Worm (Caenorhabditis elegans) whole organism, young adult: ENCODE data around the gene C49A9.10.
A peak's percentile ranks its signal among the peaks of the same experiment; 100 is the strongest.

Source experiments
- D2030.7 ChIP-seq: fragments of 200-800 bp; sonication (Bioruptor generic); IDR thresholded peaks from 2 replicates; pipeline ENCODE4 v1.3.6; 2022; ENCODE audit warnings: missing genetic modification reagents, missing genetic modification characterization, missing compliant biosample characterization
- F10E7.11 ChIP-seq: sonication (generic microtip); optimal IDR thresholded peaks from 2 replicates; lab custom pipeline; 2017; ENCODE audit warnings: mild to moderate bottlenecking, missing genetic modification characterization, moderate library complexity, missing compliant biosample characterization
- F39B2.1 ChIP-seq: fragments of 200-800 bp; sonication (Bioruptor generic); IDR thresholded peaks from 2 replicates; pipeline ENCODE4 v1.3.6; 2022; ENCODE audit warnings: missing genetic modification reagents, missing genetic modification characterization, missing compliant biosample characterization
- T07F8.4 ChIP-seq: sonication (generic microtip); optimal IDR thresholded peaks from 2 replicates; lab custom pipeline; 2016; ENCODE audit warnings: mild to moderate bottlenecking, missing genetic modification characterization, moderate library complexity, missing compliant biosample characterization
- Y53G8AR.9 ChIP-seq: fragments of 200-800 bp; sonication (Bioruptor generic); conservative IDR thresholded peaks from 2 replicates; pipeline ENCODE4 v1.3.6; 2022; ENCODE audit warnings: missing genetic modification reagents, missing genetic modification characterization, missing compliant biosample characterization
- Y79H2A.3 ChIP-seq: fragments of 200-800 bp; sonication (Bioruptor generic); conservative IDR thresholded peaks from 2 replicates; pipeline ENCODE4 v1.3.6; 2022; ENCODE audit warnings: missing genetic modification reagents, missing genetic modification characterization, missing compliant biosample characterization
- Y95B8A.8 ChIP-seq: fragments of 200-800 bp; sonication (Bioruptor generic); IDR thresholded peaks from 2 replicates; pipeline ENCODE4 v1.3.6; 2022; ENCODE audit warnings: missing genetic modification reagents, missing genetic modification characterization, missing compliant biosample characterization
- atf-7 ChIP-seq: sonication (generic microtip); optimal IDR thresholded peaks from 2 replicates; lab custom pipeline; 2017; ENCODE audit warnings: mild to moderate bottlenecking, missing genetic modification characterization, missing compliant biosample characterization
- attf-6 ChIP-seq: fragments of 200-800 bp; sonication (Bioruptor generic); IDR thresholded peaks from 2 replicates; pipeline ENCODE4 v1.3.6; 2022; ENCODE audit warnings: missing genetic modification reagents, missing genetic modification characterization, missing compliant biosample characterization
- ceh-79 ChIP-seq: sonication (generic microtip); optimal IDR thresholded peaks from 2 replicates; lab custom pipeline; 2017; ENCODE audit warnings: mild to moderate bottlenecking, missing genetic modification characterization, missing compliant biosample characterization
- ceh-91 ChIP-seq: fragments of 200-800 bp; sonication (Bioruptor generic); IDR thresholded peaks from 2 replicates; pipeline ENCODE4 v1.3.6; 2022; ENCODE audit warnings: missing genetic modification reagents, missing genetic modification characterization, missing compliant biosample characterization
- ekl-4 ChIP-seq: fragments of 200-800 bp; sonication (Bioruptor generic); IDR thresholded peaks from 2 replicates; pipeline ENCODE4 v1.3.6; 2022; ENCODE audit warnings: missing genetic modification reagents, missing genetic modification characterization, missing compliant biosample characterization
- lin-26 ChIP-seq: fragments of 200-800 bp; sonication (Bioruptor generic); IDR thresholded peaks from 2 replicates; pipeline ENCODE4 v1.3.6; 2022; ENCODE audit warnings: missing genetic modification reagents, missing genetic modification characterization, missing compliant biosample characterization
- lin-35 ChIP-seq, 3 experiments: fragments of 150-350 bp in 2 of 3; sonication (generic microtip) in 1 of 3; optimal IDR thresholded peaks; 2 replicates each; lab custom pipeline; 2014 to 2018; ENCODE audit warnings: missing biosample characterization in 3 of 3, missing genetic modification characterization in 3 of 3, missing genetic modification reagents in 3 of 3
- madf-6 ChIP-seq: fragments of 200-800 bp; sonication (Bioruptor generic); IDR thresholded peaks from 2 replicates; pipeline ENCODE4 v1.3.6; 2022; ENCODE audit warnings: missing genetic modification reagents, missing genetic modification characterization, missing compliant biosample characterization
- madf-8 ChIP-seq: fragments of 200-800 bp; sonication (Bioruptor generic); conservative IDR thresholded peaks from 2 replicates; pipeline ENCODE4 v1.3.6; 2022; ENCODE audit warnings: missing genetic modification reagents, missing genetic modification characterization, missing compliant biosample characterization
- nfya-1 ChIP-seq: sonication (generic microtip); optimal IDR thresholded peaks from 2 replicates; lab custom pipeline; 2017; ENCODE audit warnings: antibody characterized with exemption, missing compliant biosample characterization, missing genetic modification characterization, borderline replicate concordance; ENCODE audit not compliant: insufficient read depth
- nhr-27 ChIP-seq: fragments of 200-800 bp; sonication (Bioruptor generic); optimal IDR thresholded peaks from 2 replicates; lab custom pipeline; 2018; ENCODE audit warnings: mild to moderate bottlenecking, missing genetic modification characterization, moderate library complexity, missing compliant biosample characterization
- nhr-80 ChIP-seq: sonication (generic microtip); optimal IDR thresholded peaks from 2 replicates; lab custom pipeline; 2016; ENCODE audit warnings: missing genetic modification characterization, missing compliant biosample characterization
- rec-8 ChIP-seq, 2 experiments: sonication (generic microtip); optimal IDR thresholded peaks; 2 replicates each; lab custom pipeline; 2016; ENCODE audit warnings: mild to moderate bottlenecking in 2 of 2, missing genetic modification characterization in 2 of 2, missing genetic modification reagents in 2 of 2, missing genotype in 2 of 2, missing biosample characterization in 1 of 2, missing compliant biosample characterization in 1 of 2, moderate library complexity in 1 of 2
- snpc-4 ChIP-seq, 5 experiments: fragments of 150-350 bp in 1 of 5; sonication (generic microtip) in 4 of 5; optimal IDR thresholded peaks; 2 replicates each; lab custom pipeline; 2014 to 2018; ENCODE audit warnings: missing genetic modification characterization in 5 of 5, missing biosample characterization in 3 of 5, antibody characterized with exemption in 2 of 5, mild to moderate bottlenecking in 2 of 5, missing compliant biosample characterization in 2 of 5, missing genotype in 2 of 5, moderate library complexity in 2 of 5, missing genetic modification reagents in 1 of 5
- tbp1 ChIP-seq: fragments of 200-800 bp; sonication (Bioruptor generic); optimal IDR thresholded peaks from 2 replicates; lab custom pipeline; 2018; ENCODE audit warnings: mild to moderate bottlenecking, missing genetic modification characterization, missing compliant biosample characterization
- tbx-9 ChIP-seq: sonication (generic microtip); optimal IDR thresholded peaks from 2 replicates; lab custom pipeline; 2016; ENCODE audit warnings: borderline replicate concordance, missing genetic modification characterization, inconsistent platforms, missing compliant biosample characterization

The C49A9.10 gene

ce11 chrIV:6237508-6238227 lies 31.5 kb upstream of the C49A9.10 start, which contains the start of the genes F58F9.6 and F58F9.8:
Gene F58F9.6, minus strand, starts transcription at chrIV:6237608.
Gene F58F9.8, plus strand, starts transcription at chrIV:6238177.
- no peak for TF ChIP-seq madf-8 (GFP tag; lab: Robert Waterston, UW)
- TF ChIP-seq atf-7 (tag; lab: Kevin White, UChicago) = no peak
- TF ChIP-seq Y95B8A.8 = no peak
- no peak for TF ChIP-seq ceh-79 (tag; lab: Kevin White, UChicago)
- TF ChIP-seq lin-26 (GFP tag; lab: Robert Waterston, UW) = no peak
- no peak for TF ChIP-seq attf-6 (GFP tag; lab: Robert Waterston, UW)
- no peak for TF ChIP-seq F10E7.11 (tag; lab: Kevin White, UChicago)
- no peak for TF ChIP-seq Y53G8AR.9
- TF ChIP-seq lin-35 (GFP tag; optimal IDR thresholded peaks at IDR 0.05; lab: Kevin White, UChicago) = no peak

ce11 chrIV:6232769-6233290 lies 26.7 kb upstream of the C49A9.10 start, which contains the start of gene F58F9.3:
Gene F58F9.3, plus strand, starts transcription at chrIV:6233240.
- TF ChIP-seq nhr-80 (tag; lab: Kevin White, UChicago) = peak; percentile 37
- TF ChIP-seq tbp1 (GFP tag; lab: Kevin White, UChicago) = no peak

ce11 chrIV:6230560-6231073 lies 24.5 kb upstream of the C49A9.10 start, which contains the start of gene F58F9.4:
Gene F58F9.4, plus strand, starts transcription at chrIV:6231023.
- TF ChIP-seq nhr-80 (tag; lab: Kevin White, UChicago) (peak; percentile 37), Y79H2A.3 (GFP tag; lab: Robert Waterston, UW) (no peak)

- TF ChIP-seq nfya-1 (tag; lab: Kevin White, UChicago) (no peak), nhr-80 (tag; lab: Kevin White, UChicago) (peak; percentile 19)
Measured at ce11 chrIV:6227974-6228373, 21.8 kb upstream of the C49A9.10 start, which contains the start of gene C49A9.1. Gene C49A9.1, plus strand, starts transcription at chrIV:6228190.

ce11 chrIV:6225143-6225542 lies 19.0 kb upstream of the C49A9.10 start, which contains the start of gene C49A9.2:
Gene C49A9.2, plus strand, starts transcription at chrIV:6225443.
- TF ChIP-seq T07F8.4 (tag; lab: Kevin White, UChicago) (no peak), rec-8 (tag; optimal IDR thresholded peaks at IDR 0.05; lab: Kevin White, UChicago) (no peak), madf-6 (no peak), ceh-79 (tag; lab: Kevin White, UChicago) (no peak), snpc-4 (GFP tag; optimal IDR thresholded peaks at IDR 0.05; lab: Kevin White, UChicago) (no peak), snpc-4 (tag; optimal IDR thresholded peaks at IDR 0.05; lab: Kevin White, UChicago) (no peak), D2030.7 (GFP tag; lab: Robert Waterston, UW) (no peak), nhr-80 (tag; lab: Kevin White, UChicago) (peak; percentile 38)

ce11 chrIV:6221878-6222277 lies 15.7 kb upstream of the C49A9.10 start, which contains the start of gene C49A9.3:
Gene C49A9.3, plus strand, starts transcription at chrIV:6222089.
- TF ChIP-seq Y53G8AR.9 (no peak), F39B2.1 (GFP tag; lab: Robert Waterston, UW) (no peak), nhr-27 (tag; lab: Kevin White, UChicago) (no peak), ekl-4 (GFP tag; lab: Robert Waterston, UW) (no peak), tbx-9 (tag; lab: Kevin White, UChicago) (no peak), nhr-80 (tag; lab: Kevin White, UChicago) (peak; percentile 64)

- TF ChIP-seq ceh-91 (GFP tag; lab: Robert Waterston, UW) (no peak), nhr-80 (tag; lab: Kevin White, UChicago) (peak; percentile 58)
Measured at ce11 chrIV:6219429-6219828, 13.3 kb upstream of the C49A9.10 start, which contains the start of gene C49A9.4. Gene C49A9.4, plus strand, starts transcription at chrIV:6219693.
